Fruit fly (Drosophila melanogaster): ENCODE measurements around the gene MRG15.

The MRG15 gene

DNA sequence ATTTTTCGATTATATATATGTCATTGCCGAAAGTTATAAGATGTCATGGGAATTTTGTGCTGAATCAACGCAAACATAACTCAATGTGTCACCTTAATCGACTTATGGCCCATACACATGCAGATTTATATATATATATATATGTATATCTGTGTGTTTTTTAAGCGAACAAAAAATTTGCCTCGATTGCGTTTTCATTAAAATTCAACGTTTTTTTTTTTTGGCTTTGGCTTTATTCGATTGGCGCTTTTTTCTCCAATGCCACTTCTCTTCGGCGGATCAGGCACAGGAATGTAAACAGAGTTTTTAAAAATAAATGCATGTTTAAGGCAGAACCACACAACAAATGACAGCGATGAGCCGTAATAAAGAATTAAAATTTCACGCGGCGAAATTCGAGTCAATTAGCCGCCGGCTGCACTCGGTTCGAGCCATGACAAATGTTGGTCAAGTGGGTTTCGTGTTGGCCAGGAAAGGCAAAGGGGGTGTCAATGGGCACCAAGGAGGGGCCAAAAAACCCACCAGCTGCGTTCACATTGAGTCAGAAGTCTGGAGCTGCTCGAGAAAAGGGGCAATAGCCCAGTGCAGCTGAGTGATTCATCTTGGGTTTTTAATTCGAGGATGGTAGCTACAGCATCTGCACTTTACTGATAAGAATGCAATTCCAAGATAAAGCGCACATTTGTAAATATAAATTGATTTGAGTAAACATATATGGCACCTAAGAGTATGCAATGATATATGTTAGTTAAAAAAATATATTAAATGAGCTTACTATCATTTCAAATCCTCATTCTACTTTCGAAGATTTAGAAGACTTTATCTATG lies 5.3 kb upstream of the MRG15 start:
- TF ChIP-seq pad (GFP tag; optimal IDR thresholded peaks at IDR 0.05): no peak
- TF ChIP-seq kay (GFP tag; ENCODE audit: borderline replicate concordance): peak; percentile 44
- peak; percentile 96 for TF ChIP-seq tj (GFP tag; optimal IDR thresholded peaks at IDR 0.05)

DNA sequence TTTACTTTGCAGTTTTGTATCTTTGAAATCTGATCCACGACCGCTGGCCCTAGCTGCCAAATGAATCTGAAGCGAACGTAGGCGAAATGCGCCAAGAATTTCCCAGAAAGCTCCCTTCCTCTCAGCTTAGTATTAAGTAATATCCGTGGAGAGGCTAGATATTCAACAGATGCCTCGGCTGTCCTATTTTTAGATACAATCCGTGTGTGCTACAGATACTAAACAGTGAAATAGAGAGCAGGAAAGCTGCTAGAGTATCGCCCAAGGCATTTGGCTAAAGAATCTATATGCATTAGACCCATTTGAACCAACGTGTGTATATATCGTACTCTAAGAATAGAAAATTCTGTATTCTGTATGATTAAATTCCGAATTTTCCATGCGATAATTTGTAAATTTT lies 4.4 kb upstream of the MRG15 start:
- no peak for TF ChIP-seq Hr96 (GFP tag; optimal IDR thresholded peaks at IDR 0.05)
- peak; percentile 11 for TF ChIP-seq kay (GFP tag; ENCODE audit: borderline replicate concordance)
- no peak for TF ChIP-seq CG12768 (GFP tag; optimal IDR thresholded peaks at IDR 0.05)

DNA sequence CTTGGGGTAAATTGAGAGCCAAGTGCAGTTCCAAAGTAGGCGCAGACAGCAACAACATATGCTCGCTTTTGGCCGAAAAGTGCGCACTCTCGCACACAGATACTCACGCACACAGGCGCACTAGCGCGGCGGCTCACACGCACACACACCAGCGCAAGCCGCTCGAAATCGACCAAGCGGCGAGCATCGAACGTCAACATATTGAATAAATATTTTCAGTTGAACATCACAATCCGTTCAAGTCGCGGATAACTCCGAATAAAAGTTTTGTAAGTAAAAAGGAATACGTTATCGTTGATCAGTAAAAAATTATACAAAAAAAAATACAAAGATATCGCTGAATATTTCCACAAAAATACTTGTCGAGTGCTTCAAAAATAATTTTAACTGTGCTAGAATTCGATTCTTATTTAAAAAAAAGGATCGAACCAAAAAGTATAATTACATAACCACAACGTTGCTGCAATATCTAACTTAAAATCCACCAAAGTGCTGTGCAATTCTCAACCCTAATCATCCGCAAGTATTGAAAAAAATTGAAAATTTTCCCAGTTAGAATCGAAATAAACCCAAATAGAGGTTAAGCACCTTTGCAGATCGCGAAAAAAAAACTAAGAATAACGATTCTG lies 3.5 kb upstream of the MRG15 start:
- no peak for TF ChIP-seq CG7045 (GFP tag; optimal IDR thresholded peaks at IDR 0.05)
- no peak for TF ChIP-seq CG7101 (tag; optimal IDR thresholded peaks at IDR 0.05)
- TF ChIP-seq kay (GFP tag; ENCODE audit: borderline replicate concordance): no peak
- no peak for TF ChIP-seq CG14711 (tag; optimal IDR thresholded peaks at IDR 0.05)
- TF ChIP-seq toe (GFP tag; optimal IDR thresholded peaks at IDR 0.05): no peak
- TF ChIP-seq CG11617 (GFP tag; optimal IDR thresholded peaks at IDR 0.05): no peak
- TF ChIP-seq CG5204 (GFP tag; optimal IDR thresholded peaks at IDR 0.05): no peak
- TF ChIP-seq CG1620 (GFP tag; optimal IDR thresholded peaks at IDR 0.05): no peak
- no peak for TF ChIP-seq ovo (GFP tag; optimal IDR thresholded peaks at IDR 0.05)
- no peak for TF ChIP-seq bab1 (GFP tag; optimal IDR thresholded peaks at IDR 0.05)
- TF ChIP-seq Clk (GFP tag; optimal IDR thresholded peaks at IDR 0.05): no peak
- no peak for TF ChIP-seq CG12768 (GFP tag; optimal IDR thresholded peaks at IDR 0.05)
- no peak for TF ChIP-seq cic (GFP tag; optimal IDR thresholded peaks at IDR 0.05)
- TF ChIP-seq Hr96 (GFP tag; optimal IDR thresholded peaks at IDR 0.05): no peak
- no peak for TF ChIP-seq Crg-1 (GFP tag; optimal IDR thresholded peaks at IDR 0.05)
- TF ChIP-seq tj (GFP tag; optimal IDR thresholded peaks at IDR 0.05): no peak
- TF ChIP-seq cnc (optimal IDR thresholded peaks at IDR 0.05): no peak
- no peak for TF ChIP-seq CG33017 (tag; optimal IDR thresholded peaks at IDR 0.05)
- no peak for TF ChIP-seq pad (GFP tag; optimal IDR thresholded peaks at IDR 0.05)

DNA sequence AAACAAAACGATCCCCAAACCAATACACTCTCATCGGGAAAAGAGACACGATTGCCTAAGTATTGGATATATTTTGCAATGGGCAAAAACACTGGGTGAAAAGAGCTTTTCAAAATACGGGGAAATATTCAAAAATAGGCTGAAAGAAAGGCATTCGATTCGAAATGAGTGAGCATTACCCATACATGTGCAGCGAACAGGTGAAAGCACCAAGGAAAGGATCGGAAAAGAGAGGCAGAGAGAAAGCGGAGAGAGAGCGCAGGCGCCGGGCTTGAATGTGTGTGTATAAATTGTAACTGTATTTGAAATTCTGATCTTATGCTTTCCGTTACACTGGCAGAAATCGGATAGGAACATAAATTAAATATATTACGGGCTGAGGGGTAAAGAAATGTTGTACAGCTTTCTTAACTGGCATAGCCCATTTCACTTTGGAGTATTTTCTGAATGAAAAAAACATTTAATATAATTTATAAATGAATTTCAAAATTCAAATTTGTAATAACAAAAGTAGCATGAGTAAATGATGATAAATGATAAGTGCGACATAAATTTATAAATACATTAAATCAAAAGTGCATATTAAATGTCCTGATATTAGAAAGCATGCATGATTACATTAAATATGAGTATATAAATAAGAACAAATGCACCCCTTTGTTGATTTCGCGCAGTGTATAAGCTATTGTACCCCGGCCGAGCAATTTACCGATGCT lies 2.9 kb upstream of the MRG15 start:
- peak; percentile 21 for TF ChIP-seq pad (GFP tag; optimal IDR thresholded peaks at IDR 0.05)
- TF ChIP-seq CG7101 (tag; optimal IDR thresholded peaks at IDR 0.05): peak; percentile 8
- TF ChIP-seq CG14711 (tag; optimal IDR thresholded peaks at IDR 0.05): peak; percentile 16
- TF ChIP-seq Mnt (GFP tag; optimal IDR thresholded peaks at IDR 0.05): no peak
- TF ChIP-seq bab1 (GFP tag; optimal IDR thresholded peaks at IDR 0.05): peak; percentile 34
- TF ChIP-seq tj (GFP tag; optimal IDR thresholded peaks at IDR 0.05): peak; percentile 9
- TF ChIP-seq Clk (GFP tag; optimal IDR thresholded peaks at IDR 0.05): no peak
- TF ChIP-seq CG11617 (GFP tag; optimal IDR thresholded peaks at IDR 0.05): peak; percentile 38

DNA sequence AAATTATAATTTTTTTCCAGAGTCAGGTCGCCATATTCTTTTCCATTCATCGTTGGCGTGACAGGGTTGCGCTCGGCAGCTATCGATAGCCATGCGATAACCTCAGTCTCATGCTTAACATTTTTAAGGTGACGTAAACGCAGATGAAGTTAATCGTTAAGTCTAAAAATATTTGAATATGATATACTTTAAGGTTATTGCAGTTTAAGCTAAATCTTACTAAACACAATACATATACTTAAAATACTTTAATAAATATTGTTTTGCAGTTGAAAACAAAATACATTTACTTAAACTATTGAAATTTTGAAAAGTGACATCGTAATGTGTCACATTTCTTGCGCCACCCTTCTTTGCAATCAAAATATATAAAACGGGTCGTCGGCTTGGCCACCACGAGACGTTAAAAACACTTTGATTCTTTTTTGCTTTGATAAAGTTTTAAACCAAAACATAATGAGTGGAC lies 2.7 kb downstream of the MRG15 start, which contains the start of the genes Cp190 and CG4338:
Cp190 (minus strand) TSS at position 84 of the 466 bp plus-strand sequence.
CG4338 (plus strand) TSS at position 365 of the 466 bp plus-strand sequence.
- TF ChIP-seq CG12768 (GFP tag; optimal IDR thresholded peaks at IDR 0.05) (peak; percentile 98), CG5204 (GFP tag; optimal IDR thresholded peaks at IDR 0.05) (no peak), Clk (GFP tag; optimal IDR thresholded peaks at IDR 0.05) (peak; percentile 94), ovo (GFP tag; optimal IDR thresholded peaks at IDR 0.05) (peak; percentile 91), kay (GFP tag; ENCODE audit: borderline replicate concordance) (no peak), CG33017 (tag; optimal IDR thresholded peaks at IDR 0.05) (peak; percentile 98), tj (GFP tag; optimal IDR thresholded peaks at IDR 0.05) (peak; percentile 88), Mnt (GFP tag; optimal IDR thresholded peaks at IDR 0.05) (peak; percentile 96), CG7045 (GFP tag; optimal IDR thresholded peaks at IDR 0.05) (peak; percentile 98), CG7101 (tag; optimal IDR thresholded peaks at IDR 0.05) (peak; percentile 99), CG14711 (tag; optimal IDR thresholded peaks at IDR 0.05) (peak; percentile 97), toe (GFP tag; optimal IDR thresholded peaks at IDR 0.05) (peak; percentile 98), pad (GFP tag; optimal IDR thresholded peaks at IDR 0.05) (peak; percentile 90), CG1620 (GFP tag; optimal IDR thresholded peaks at IDR 0.05) (peak; percentile 96), bab1 (GFP tag; optimal IDR thresholded peaks at IDR 0.05) (peak; percentile 98), Crg-1 (GFP tag; optimal IDR thresholded peaks at IDR 0.05) (peak; percentile 95), cic (GFP tag; optimal IDR thresholded peaks at IDR 0.05) (peak; percentile 77), Hr96 (GFP tag; optimal IDR thresholded peaks at IDR 0.05) (peak; percentile 94), cnc (optimal IDR thresholded peaks at IDR 0.05) (no peak), CG11617 (GFP tag; optimal IDR thresholded peaks at IDR 0.05) (peak; percentile 98)

DNA sequence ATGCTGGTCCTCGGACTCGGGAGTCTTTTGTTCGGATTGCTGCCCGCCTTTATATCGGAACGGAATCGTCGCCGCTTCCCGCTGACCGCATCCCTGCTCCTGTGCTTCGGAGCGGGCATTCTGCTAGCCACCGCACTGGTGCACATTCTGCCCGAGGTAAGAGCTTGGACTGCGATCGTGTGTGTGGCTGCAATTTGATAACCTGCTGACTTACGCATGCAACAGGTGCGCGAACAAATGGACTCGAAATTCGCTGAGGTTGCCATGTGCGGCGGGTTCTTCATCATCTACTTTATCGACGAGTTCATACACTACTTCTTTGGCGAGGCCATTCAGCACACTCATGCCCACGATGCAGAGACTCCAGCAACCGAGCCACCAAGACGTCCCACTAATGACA lies 9.1 kb downstream of the MRG15 start:
- TF ChIP-seq CG11617 (GFP tag; optimal IDR thresholded peaks at IDR 0.05) (no peak), toe (GFP tag; optimal IDR thresholded peaks at IDR 0.05) (no peak), Crg-1 (GFP tag; optimal IDR thresholded peaks at IDR 0.05) (no peak), tj (GFP tag; optimal IDR thresholded peaks at IDR 0.05) (peak; percentile 90)

Data from whole organism, adult.